Worm (Caenorhabditis elegans) whole organism, young adult: ENCODE results near the gene Y57A10A.27.
"Not testable (repeated sequence)": the region's sequence is repeated elsewhere in the genome, so short reads cannot be mapped to it uniquely, and the experiment has no call there.

Experiments
- D2030.7 ChIP-seq: fragments of 200-800 bp; sonication (Bioruptor generic); IDR thresholded peaks from 2 replicates; pipeline ENCODE4 v1.3.6; 2022; ENCODE audit warnings: missing genetic modification reagents, missing genetic modification characterization, missing compliant biosample characterization
- Y79H2A.3 ChIP-seq: fragments of 200-800 bp; sonication (Bioruptor generic); conservative IDR thresholded peaks from 2 replicates; pipeline ENCODE4 v1.3.6; 2022; ENCODE audit warnings: missing genetic modification reagents, missing genetic modification characterization, missing compliant biosample characterization
- dpl-1 ChIP-seq: fragments of 150-350 bp; optimal IDR thresholded peaks from 2 replicates; lab custom pipeline; 2014; ENCODE audit warnings: missing biosample characterization, missing genetic modification reagents, missing genetic modification characterization
- hsf-1 ChIP-seq: fragments of 200-800 bp; sonication (Bioruptor generic); IDR thresholded peaks from 2 replicates; pipeline ENCODE4 v1.3.6; 2022; ENCODE audit warnings: missing genetic modification reagents, missing genetic modification characterization, missing compliant biosample characterization
- lsl-1 ChIP-seq: fragments of 200-800 bp; sonication (Bioruptor generic); optimal IDR thresholded peaks from 2 replicates; lab custom pipeline; 2018; ENCODE audit warnings: mild to moderate bottlenecking, missing genetic modification characterization, moderate library complexity, missing compliant biosample characterization
- nhr-90 ChIP-seq: sonication (generic microtip); optimal IDR thresholded peaks from 2 replicates; lab custom pipeline; 2016; ENCODE audit warnings: missing genotype, mild to moderate bottlenecking, missing genetic modification characterization, missing compliant biosample characterization
- pbrm-1 ChIP-seq: fragments of 200-800 bp; sonication (Bioruptor generic); IDR thresholded peaks from 2 replicates; pipeline ENCODE4 v1.3.6; 2022; ENCODE audit warnings: missing genetic modification reagents, missing genetic modification characterization, missing compliant biosample characterization
- pha-4 ChIP-seq: fragments of 150-350 bp; sonication (generic microtip); optimal IDR thresholded peaks from 2 replicates; lab custom pipeline; 2014; ENCODE audit warnings: missing biosample characterization, missing genetic modification reagents, missing genetic modification characterization
- rec-8 ChIP-seq, 2 experiments: sonication (generic microtip); optimal IDR thresholded peaks; 2 replicates each; lab custom pipeline; 2016; ENCODE audit warnings: mild to moderate bottlenecking in 2 of 2, missing genetic modification characterization in 2 of 2, missing genetic modification reagents in 2 of 2, missing genotype in 2 of 2, missing biosample characterization in 1 of 2, missing compliant biosample characterization in 1 of 2, moderate library complexity in 1 of 2
- snpc-3.4 ChIP-seq: sonication (generic microtip); optimal IDR thresholded peaks from 2 replicates; lab custom pipeline; 2017; ENCODE audit warnings: missing genetic modification characterization, mild to moderate bottlenecking, missing compliant biosample characterization, antibody characterized with exemption, moderate library complexity, missing genotype, missing genetic modification reagents
- snpc-4 ChIP-seq, 5 experiments: fragments of 150-350 bp in 1 of 5; sonication (generic microtip) in 4 of 5; optimal IDR thresholded peaks; 2 replicates each; lab custom pipeline; 2014 to 2018; ENCODE audit warnings: missing genetic modification characterization in 5 of 5, missing biosample characterization in 3 of 5, antibody characterized with exemption in 2 of 5, mild to moderate bottlenecking in 2 of 5, missing compliant biosample characterization in 2 of 5, missing genotype in 2 of 5, moderate library complexity in 2 of 5, missing genetic modification reagents in 1 of 5

- not testable (repeated sequence) for TF ChIP-seq rec-8 (tag; optimal IDR thresholded peaks at IDR 0.05; lab: Kevin White, UChicago); nhr-90 (tag; lab: Kevin White, UChicago); D2030.7 (GFP tag; lab: Robert Waterston, UW); lsl-1; dpl-1 (GFP tag; lab: Kevin White, UChicago); snpc-4 (GFP tag; optimal IDR thresholded peaks at IDR 0.05; lab: Kevin White, UChicago); snpc-4 (tag; optimal IDR thresholded peaks at IDR 0.05; lab: Kevin White, UChicago); snpc-3.4 (tag; lab: Kevin White, UChicago); Y79H2A.3 (GFP tag; lab: Robert Waterston, UW); pbrm-1 (GFP tag; lab: Robert Waterston, UW); hsf-1 (GFP tag; lab: Robert Waterston, UW); pha-4 (tag; lab: Kevin White, UChicago)
Observed at ce11 chrII:12318541-12318940, 43.7 kb upstream of the Y57A10A.27 start, which contains the start of gene sre-49.
